Worm (Caenorhabditis elegans) whole organism, early embryonic: ENCODE data around the gene str-168.

Source experiments
- B0310.2 ChIP-seq: sonication (generic microtip); optimal IDR thresholded peaks from 2 replicates; lab custom pipeline; 2016; ENCODE audit warnings: mild to moderate bottlenecking, missing genetic modification characterization, missing compliant biosample characterization
- F13C5.2 ChIP-seq: sonication (generic microtip); optimal IDR thresholded peaks from 2 replicates; lab custom pipeline; 2017; ENCODE audit warnings: mild to moderate bottlenecking, missing genetic modification characterization, inconsistent platforms, missing compliant biosample characterization
- aly-1 ChIP-seq: sonication (generic microtip); optimal IDR thresholded peaks from 2 replicates; lab custom pipeline; 2016; ENCODE audit warnings: missing genetic modification characterization, missing compliant biosample characterization
- ama-1 ChIP-seq: fragments of 150-350 bp; optimal IDR thresholded peaks from 2 replicates; lab custom pipeline; 2014
- ceh-13 ChIP-seq: fragments of 200-800 bp; sonication (Bioruptor generic); optimal IDR thresholded peaks from 2 replicates; lab custom pipeline; 2018; ENCODE audit warnings: mild to moderate bottlenecking, missing genetic modification characterization, missing compliant biosample characterization
- ceh-36 ChIP-seq: sonication (generic microtip); optimal IDR thresholded peaks from 2 replicates; lab custom pipeline; 2016; ENCODE audit warnings: missing genetic modification characterization, inconsistent platforms, missing compliant biosample characterization
- ets-7 ChIP-seq: sonication (generic microtip); optimal IDR thresholded peaks from 2 replicates; lab custom pipeline; 2016; ENCODE audit warnings: missing genotype, missing genetic modification characterization, missing compliant biosample characterization
- flt-1 ChIP-seq: fragments of 200-800 bp; sonication (Bioruptor generic); IDR thresholded peaks from 2 replicates; pipeline ENCODE4 v1.3.6; 2022; ENCODE audit warnings: missing genetic modification characterization, missing compliant biosample characterization
- hmbx-1 ChIP-seq: sonication (generic microtip); optimal IDR thresholded peaks from 2 replicates; lab custom pipeline; 2016; ENCODE audit warnings: mild to moderate bottlenecking, missing genetic modification characterization, missing compliant biosample characterization
- hmg-4 ChIP-seq: fragments of 200-800 bp; sonication (Bioruptor generic); optimal IDR thresholded peaks from 2 replicates; lab custom pipeline; 2018; ENCODE audit warnings: mild to moderate bottlenecking, missing genetic modification characterization, missing compliant biosample characterization
- hnd-1 ChIP-seq: sonication (generic microtip); optimal IDR thresholded peaks from 2 replicates; lab custom pipeline; 2016; ENCODE audit warnings: missing genetic modification characterization, missing compliant biosample characterization
- pes-1 ChIP-seq: fragments of 200-800 bp; sonication (Bioruptor generic); IDR thresholded peaks from 2 replicates; pipeline ENCODE4 v1.3.6; 2022; ENCODE audit warnings: missing genetic modification reagents, missing genetic modification characterization, missing compliant biosample characterization
- scrt-1 ChIP-seq: fragments of 200-800 bp; sonication (Bioruptor generic); IDR thresholded peaks from 2 replicates; pipeline ENCODE4 v1.3.6; 2022; ENCODE audit warnings: missing genetic modification characterization, missing compliant biosample characterization
- sea-1 ChIP-seq: fragments of 200-800 bp; sonication (Bioruptor generic); conservative IDR thresholded peaks from 2 replicates; pipeline ENCODE4 v1.3.6; 2022; ENCODE audit warnings: missing genetic modification characterization, missing compliant biosample characterization
- tbx-11 ChIP-seq: fragments of 200-800 bp; sonication (Bioruptor generic); IDR thresholded peaks from 2 replicates; pipeline ENCODE4 v1.3.6; 2022; ENCODE audit warnings: missing genetic modification characterization, missing compliant biosample characterization
- tbx-37 ChIP-seq: fragments of 200-800 bp; sonication (Bioruptor generic); conservative IDR thresholded peaks from 2 replicates; pipeline ENCODE4 v1.3.6; 2022; ENCODE audit warnings: missing genetic modification reagents, missing genetic modification characterization, missing compliant biosample characterization
- tra-4 ChIP-seq: sonication (generic microtip); optimal IDR thresholded peaks from 2 replicates; lab custom pipeline; 2017; ENCODE audit warnings: missing genetic modification characterization, missing compliant biosample characterization

Gene str-168

ce11 chrIV:4915689-4916088 is 23.1 kb upstream of the str-168 start, which contains the start of gene str-155:
Gene str-155, plus strand, starts transcription at chrIV:4915989.
- TF ChIP-seq ets-7 (tag; lab: Kevin White, UChicago) (no peak), ama-1 (lab: Kevin White, UChicago) (no peak), ceh-13 (no peak), B0310.2 (tag; lab: Kevin White, UChicago) (no peak), scrt-1 (GFP tag; lab: Robert Waterston, UW) (no peak), pes-1 (GFP tag; lab: Robert Waterston, UW) (no peak)

DNA sequence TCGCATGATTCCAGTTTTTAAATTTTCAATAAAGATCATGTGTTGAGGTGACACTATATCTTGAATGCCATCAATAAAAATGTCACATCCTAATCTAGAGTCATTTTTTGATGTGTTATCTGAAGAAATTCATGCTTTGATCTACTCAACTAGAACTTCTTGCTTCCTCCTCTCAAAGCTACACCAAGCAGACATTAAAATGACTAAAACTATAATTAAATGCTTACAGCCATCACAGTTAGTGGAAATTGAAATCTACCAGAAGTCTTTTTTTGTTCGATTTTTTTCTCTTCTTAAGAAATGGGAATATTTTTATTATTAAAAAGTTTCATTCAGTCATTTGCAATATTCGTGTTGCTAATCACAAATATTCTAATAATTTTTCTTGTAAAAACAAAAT is 21.0 kb upstream of the str-168 start, which contains the start of gene str-158:
str-158 (plus strand) TSS at position 301 of the 400 bp plus-strand sequence.
- TF ChIP-seq flt-1 (GFP tag; lab: Robert Waterston, UW) (no peak), ets-7 (tag; lab: Kevin White, UChicago) (no peak), F13C5.2 (tag; lab: Kevin White, UChicago) (no peak), scrt-1 (GFP tag; lab: Robert Waterston, UW) (no peak)

ce11 chrIV:4930045-4930444 is 8.7 kb upstream of the str-168 start, which contains the start of gene Y9C9A.8:
Gene Y9C9A.8, plus strand, starts transcription at chrIV:4930345.
- no peak for TF ChIP-seq sea-1
- no peak for TF ChIP-seq ama-1 (lab: Kevin White, UChicago)
- no peak for TF ChIP-seq tbx-11

ce11 chrIV:4930754-4931322 is 7.9 kb upstream of the str-168 start:
- TF ChIP-seq flt-1 (GFP tag; lab: Robert Waterston, UW) (peak; percentile 39; the same call in 1 of the 2 replicates), pes-1 (GFP tag; lab: Robert Waterston, UW) (peak; percentile 63; the same call in 1 of the 2 replicates), tbx-11 (0 out of 2 replicates have a peak, but pooled peaks have one; percentile 16), sea-1 (no peak), ceh-13 (peak; percentile 6), hmg-4 (GFP tag; lab: Kevin White, UChicago) (no peak), tra-4 (no peak), F13C5.2 (tag; lab: Kevin White, UChicago) (no peak), hmbx-1 (tag; lab: Kevin White, UChicago) (no peak)

DNA sequence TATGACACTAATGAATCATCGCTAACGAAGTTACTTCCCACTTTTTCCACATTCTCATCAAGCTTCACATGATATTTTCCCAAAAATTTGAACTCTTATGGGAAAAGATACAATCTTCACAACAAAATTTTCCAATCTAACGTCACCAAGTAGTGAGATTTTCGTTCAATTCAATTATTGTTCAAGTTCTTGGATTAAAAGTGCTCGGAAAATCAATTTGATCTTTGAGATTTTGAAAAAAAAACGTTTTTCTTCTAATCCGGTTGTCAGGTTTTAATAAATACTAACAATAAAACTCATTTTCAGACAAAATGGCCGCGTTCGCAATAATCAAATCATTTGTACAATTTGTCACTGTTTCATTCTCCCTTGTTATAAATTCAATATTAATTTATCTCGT is 4.7 kb upstream of the str-168 start, which contains the start of gene str-153:
str-153 (plus strand) TSS at position 301 of the 400 bp plus-strand sequence.
- no peak for TF ChIP-seq hnd-1 (tag; lab: Kevin White, UChicago)
- no peak for TF ChIP-seq ceh-36 (tag; lab: Kevin White, UChicago)
- no peak for TF ChIP-seq flt-1 (GFP tag; lab: Robert Waterston, UW)
- TF ChIP-seq scrt-1 (GFP tag; lab: Robert Waterston, UW) = no peak
- no peak for TF ChIP-seq F13C5.2 (tag; lab: Kevin White, UChicago)

ce11 chrIV:4937647-4938046 is 1.1 kb upstream of the str-168 start, which contains the start of gene fbxa-86:
Gene fbxa-86, minus strand, starts transcription at chrIV:4938013.
- no peak for TF ChIP-seq pes-1 (GFP tag; lab: Robert Waterston, UW)
- no peak for TF ChIP-seq sea-1
- TF ChIP-seq tbx-37 (GFP tag; lab: Robert Waterston, UW) = no peak
- TF ChIP-seq tbx-11 = no peak
- TF ChIP-seq ceh-13 = no peak
- no peak for TF ChIP-seq hmg-4 (GFP tag; lab: Kevin White, UChicago)

ce11 chrIV:4941681-4942080 is 2.9 kb downstream of the str-168 start, which contains the start of gene Y9C9A.5:
Gene Y9C9A.5, plus strand, starts transcription at chrIV:4941981.
- TF ChIP-seq flt-1 (GFP tag; lab: Robert Waterston, UW) = no peak
- no peak for TF ChIP-seq tra-4
- TF ChIP-seq ets-7 (tag; lab: Kevin White, UChicago) = no peak
- no peak for TF ChIP-seq ceh-36 (tag; lab: Kevin White, UChicago)
- no peak for TF ChIP-seq pes-1 (GFP tag; lab: Robert Waterston, UW)
- TF ChIP-seq aly-1 (tag; lab: Kevin White, UChicago) = no peak
- TF ChIP-seq hnd-1 (tag; lab: Kevin White, UChicago) = no peak
- TF ChIP-seq hmbx-1 (tag; lab: Kevin White, UChicago) = no peak
- TF ChIP-seq tbx-11 = no peak
- no peak for TF ChIP-seq scrt-1 (GFP tag; lab: Robert Waterston, UW)
- no peak for TF ChIP-seq ama-1 (lab: Kevin White, UChicago)
- no peak for TF ChIP-seq sea-1

DNA sequence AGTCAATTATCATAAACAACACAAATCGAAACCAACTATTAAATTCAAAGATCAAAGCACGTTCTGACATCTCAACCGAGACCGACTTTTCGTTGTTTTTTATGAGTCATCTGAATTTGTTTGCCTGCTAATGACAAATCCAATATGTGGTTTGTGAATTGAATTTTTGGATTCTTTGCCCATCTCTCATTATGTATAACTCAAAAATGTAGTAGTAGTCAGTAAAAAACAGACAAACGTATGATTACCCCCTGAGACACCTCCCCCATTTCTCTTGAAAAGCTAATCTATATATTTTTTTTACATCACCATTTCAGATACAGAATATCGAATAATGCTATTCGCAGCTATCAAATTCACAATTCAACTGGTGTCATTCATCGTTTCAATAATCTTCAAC is 7.0 kb downstream of the str-168 start, which contains the start of gene str-169:
str-169 (plus strand) TSS at position 301 of the 400 bp plus-strand sequence.
- TF ChIP-seq tbx-11 = no peak
- no peak for TF ChIP-seq F13C5.2 (tag; lab: Kevin White, UChicago)
- no peak for TF ChIP-seq hnd-1 (tag; lab: Kevin White, UChicago)

DNA sequence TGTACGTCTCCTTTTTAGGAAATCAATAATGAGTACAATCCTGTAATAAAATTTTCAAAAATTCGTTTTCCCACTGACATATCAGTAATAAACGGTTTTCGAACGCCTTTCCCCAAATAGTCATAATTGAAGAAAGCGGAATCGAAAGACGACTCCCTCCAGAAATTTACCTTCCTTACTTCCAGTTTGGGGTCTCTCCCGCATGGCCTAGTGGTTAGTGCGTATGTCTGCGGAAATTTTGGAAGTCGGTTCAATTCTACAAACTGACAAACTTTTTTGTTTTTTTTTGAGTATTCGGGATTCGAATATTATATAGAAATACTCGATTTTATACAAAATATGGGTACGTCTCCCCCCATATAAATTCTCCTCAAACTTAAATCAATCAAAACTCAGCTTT is 11.0 kb downstream of the str-168 start:
- TF ChIP-seq flt-1 (GFP tag; lab: Robert Waterston, UW) = peak; percentile 77
